Fruit fly (Drosophila melanogaster) whole organism, embryonic: ENCODE data around the gene SrpRbeta.

Experiments
- C15 ChIP-seq: fragments of 200-800 bp; sonication (Bioruptor generic); IDR thresholded peaks from 3 replicates; pipeline ENCODE4 v1.3.6; 2022; ENCODE audit warnings: missing biosample characterization, missing genetic modification characterization
- CG10209 ChIP-seq: fragments of 200-800 bp; sonication (Bioruptor generic); optimal IDR thresholded peaks from 3 replicates; lab custom pipeline; 2017; ENCODE audit warnings: missing biosample characterization, mild to moderate bottlenecking, missing genetic modification characterization, missing genetic modification reagents
- CG11093 ChIP-seq: fragments of 200-800 bp; sonication (Bioruptor generic); IDR thresholded peaks from 3 replicates; pipeline ENCODE4 v1.3.6; 2022; ENCODE audit warnings: missing biosample characterization, missing genetic modification characterization
- CG11247 ChIP-seq: fragments of 200-800 bp; sonication (Bioruptor generic); IDR thresholded peaks from 2 replicates; pipeline ENCODE4 v1.3.6; 2022; ENCODE audit warnings: missing biosample characterization, missing genetic modification characterization
- CG11723 ChIP-seq: fragments of 200-800 bp; sonication (Bioruptor generic); optimal IDR thresholded peaks from 2 replicates; lab custom pipeline; 2017; ENCODE audit warnings: missing biosample characterization, mild to moderate bottlenecking, missing genetic modification characterization
- CG12155 ChIP-seq: fragments of 200-800 bp; sonication (Bioruptor generic); optimal IDR thresholded peaks from 3 replicates; lab custom pipeline; 2016; ENCODE audit warnings: missing biosample characterization, missing genetic modification characterization
- CG14710 ChIP-seq: fragments of 200-800 bp; sonication (Bioruptor generic); optimal IDR thresholded peaks from 3 replicates; lab custom pipeline; 2019; ENCODE audit warnings: missing biosample characterization, mild to moderate bottlenecking, missing genetic modification characterization, moderate library complexity
- CG15601 ChIP-seq: fragments of 200-800 bp; sonication (Bioruptor generic); optimal IDR thresholded peaks from 3 replicates; lab custom pipeline; 2019; ENCODE audit warnings: missing biosample characterization, mild to moderate bottlenecking, missing genetic modification characterization, moderate library complexity
- CG17186 ChIP-seq: fragments of 200-800 bp; sonication (Bioruptor generic); optimal IDR thresholded peaks from 3 replicates; lab custom pipeline; 2017; ENCODE audit warnings: missing biosample characterization, missing genetic modification reagents, missing genetic modification characterization
- CG18599 ChIP-seq: fragments of 200-800 bp; sonication (Bioruptor generic); optimal IDR thresholded peaks from 3 replicates; lab custom pipeline; 2017; ENCODE audit warnings: missing biosample characterization, missing genetic modification characterization, mild to moderate bottlenecking, moderate library complexity, missing genetic modification reagents
- CG18619 ChIP-seq: fragments of 200-800 bp; sonication (Bioruptor generic); optimal IDR thresholded peaks from 3 replicates; lab custom pipeline; 2017; ENCODE audit warnings: missing biosample characterization, mild to moderate bottlenecking, missing genetic modification characterization
- CG2678 ChIP-seq: fragments of 200-800 bp; sonication (Bioruptor generic); optimal IDR thresholded peaks from 3 replicates; lab custom pipeline; 2019; ENCODE audit warnings: missing biosample characterization, mild to moderate bottlenecking, missing genetic modification characterization, moderate library complexity
- CG2889 ChIP-seq: fragments of 200-800 bp; sonication (Bioruptor generic); IDR thresholded peaks from 3 replicates; pipeline ENCODE4 v1.3.6; 2022; ENCODE audit warnings: missing biosample characterization, missing genetic modification characterization
- CG31388 ChIP-seq: fragments of 200-800 bp; sonication (Bioruptor generic); optimal IDR thresholded peaks from 2 replicates; lab custom pipeline; 2016; ENCODE audit warnings: missing biosample characterization, missing genetic modification characterization
- CG31441 ChIP-seq: fragments of 200-800 bp; sonication (Bioruptor generic); IDR thresholded peaks from 2 replicates; pipeline ENCODE4 v1.3.6; 2022; ENCODE audit warnings: missing biosample characterization, missing genetic modification characterization
- CG32767 ChIP-seq: fragments of 200-800 bp; sonication (Bioruptor generic); IDR thresholded peaks from 2 replicates; pipeline ENCODE4 v1.3.6; 2022; ENCODE audit warnings: missing biosample characterization, missing genetic modification characterization
- CG4328 ChIP-seq: fragments of 200-800 bp; sonication (Bioruptor generic); optimal IDR thresholded peaks from 3 replicates; lab custom pipeline; 2017; ENCODE audit warnings: missing biosample characterization, missing genetic modification reagents, missing genetic modification characterization
- CG4820 ChIP-seq: fragments of 200-800 bp; sonication (Bioruptor generic); optimal IDR thresholded peaks from 3 replicates; lab custom pipeline; 2016; ENCODE audit warnings: missing biosample characterization, missing genetic modification characterization
- CG9797 ChIP-seq: fragments of 200-800 bp; sonication (Bioruptor generic); optimal IDR thresholded peaks from 3 replicates; lab custom pipeline; 2018; ENCODE audit warnings: missing biosample characterization, mild to moderate bottlenecking, missing genetic modification characterization
- CTCF ChIP-seq: fragments of 200-800 bp; sonication (Bioruptor generic); optimal IDR thresholded peaks from 2 replicates; lab custom pipeline; 2017; ENCODE audit warnings: missing biosample characterization, mild to moderate bottlenecking, missing genetic modification characterization, moderate library complexity
- CrebB ChIP-seq: fragments of 200-800 bp; sonication (Bioruptor generic); optimal IDR thresholded peaks from 3 replicates; lab custom pipeline; 2018; ENCODE audit warnings: missing biosample characterization, mild to moderate bottlenecking, missing genetic modification characterization
- Drgx ChIP-seq: fragments of 200-800 bp; sonication (Bioruptor generic); IDR thresholded peaks from 2 replicates; pipeline ENCODE4 v1.3.6; 2022; ENCODE audit warnings: missing biosample characterization, missing genetic modification characterization
- Elba2 ChIP-seq: fragments of 200-800 bp; sonication (Bioruptor generic); optimal IDR thresholded peaks from 3 replicates; lab custom pipeline; 2016; ENCODE audit warnings: missing biosample characterization, missing genetic modification characterization
- Fer2 ChIP-seq: fragments of 200-800 bp; sonication (Bioruptor generic); optimal IDR thresholded peaks from 2 replicates; lab custom pipeline; 2018; ENCODE audit warnings: missing biosample characterization, mild to moderate bottlenecking, missing genetic modification characterization, moderate library complexity
- HHEX ChIP-seq: fragments of 200-800 bp; sonication (Bioruptor generic); optimal IDR thresholded peaks from 3 replicates; lab custom pipeline; 2017; ENCODE audit warnings: missing biosample characterization, mild to moderate bottlenecking, missing genetic modification characterization, missing genetic modification reagents
- HLHmδ ChIP-seq: fragments of 200-800 bp; sonication (Bioruptor generic); optimal IDR thresholded peaks from 2 replicates; lab custom pipeline; 2018; ENCODE audit warnings: missing biosample characterization, mild to moderate bottlenecking, missing genetic modification characterization, moderate library complexity
- HmgD ChIP-seq: fragments of 200-800 bp; sonication (Bioruptor generic); optimal IDR thresholded peaks from 3 replicates; lab custom pipeline; 2016; ENCODE audit warnings: missing biosample characterization, missing genetic modification characterization
- HmgZ ChIP-seq: fragments of 200-800 bp; sonication (Bioruptor generic); optimal IDR thresholded peaks from 2 replicates; lab custom pipeline; 2018; ENCODE audit warnings: missing biosample characterization, mild to moderate bottlenecking, missing genetic modification characterization
- Max ChIP-seq: fragments of 200-800 bp; sonication (Bioruptor generic); optimal IDR thresholded peaks from 2 replicates; lab custom pipeline; 2016; ENCODE audit warnings: missing biosample characterization, mild to moderate bottlenecking, missing genetic modification characterization
- Med ChIP-seq: fragments of 200-800 bp; sonication (Bioruptor generic); peaks from one replicate; lab custom pipeline; 2016; ENCODE audit warnings: missing biosample characterization, missing genetic modification characterization, mild to moderate bottlenecking, inconsistent platforms, moderate library complexity
- Nf-YC ChIP-seq: fragments of 200-800 bp; optimal IDR thresholded peaks from 3 replicates; lab custom pipeline; 2019; ENCODE audit warnings: missing biosample characterization, mild to moderate bottlenecking, missing genetic modification characterization, moderate library complexity
- Optix ChIP-seq: fragments of 200-800 bp; sonication (Bioruptor generic); IDR thresholded peaks from 3 replicates; pipeline ENCODE4 v1.3.6; 2022; ENCODE audit warnings: missing biosample characterization, missing genetic modification characterization
- Sox100B ChIP-seq: fragments of 200-800 bp; sonication (Bioruptor generic); optimal IDR thresholded peaks from 3 replicates; lab custom pipeline; 2018; ENCODE audit warnings: missing biosample characterization, mild to moderate bottlenecking, missing genetic modification characterization
- Sry-δ ChIP-seq: fragments of 200-800 bp; sonication (Bioruptor generic); optimal IDR thresholded peaks from 2 replicates; lab custom pipeline; 2016; ENCODE audit warnings: missing biosample characterization, missing genetic modification characterization
- Vsx1 ChIP-seq: fragments of 200-800 bp; sonication (Bioruptor generic); optimal IDR thresholded peaks from 2 replicates; lab custom pipeline; 2017; ENCODE audit warnings: missing biosample characterization, mild to moderate bottlenecking, missing genetic modification characterization, missing genetic modification reagents
- ap ChIP-seq: fragments of 200-800 bp; sonication (Bioruptor generic); IDR thresholded peaks from 2 replicates; pipeline ENCODE4 v1.3.6; 2022; ENCODE audit warnings: missing biosample characterization, missing genetic modification characterization
- az2 ChIP-seq: fragments of 200-800 bp; sonication (Bioruptor generic); optimal IDR thresholded peaks from 3 replicates; lab custom pipeline; 2016; ENCODE audit warnings: missing biosample characterization, missing genetic modification characterization
- bcd ChIP-seq: fragments of 200-800 bp; sonication (Bioruptor generic); optimal IDR thresholded peaks from 2 replicates; lab custom pipeline; 2017; ENCODE audit warnings: missing biosample characterization, mild to moderate bottlenecking, missing genetic modification characterization
- cad ChIP-seq: fragments of >200 bp; optimal IDR thresholded peaks from 2 replicates; lab custom pipeline; 2017; ENCODE audit warnings: missing biosample characterization, missing genetic modification characterization
- fd3F ChIP-seq: fragments of 200-800 bp; sonication (Bioruptor generic); optimal IDR thresholded peaks from 2 replicates; lab custom pipeline; 2018; ENCODE audit warnings: missing biosample characterization, mild to moderate bottlenecking, missing genetic modification characterization, moderate library complexity
- hbn ChIP-seq: fragments of 200-800 bp; sonication (Bioruptor generic); IDR thresholded peaks from 2 replicates; pipeline ENCODE4 v1.3.6; 2022; ENCODE audit warnings: missing biosample characterization, missing genetic modification characterization; ENCODE audit not compliant: partially characterized antibody
- her ChIP-seq: fragments of 200-800 bp; sonication (Bioruptor generic); optimal IDR thresholded peaks from 2 replicates; lab custom pipeline; 2016; ENCODE audit warnings: missing biosample characterization, missing genetic modification characterization
- jigr1 ChIP-seq: fragments of 200-800 bp; sonication (Bioruptor generic); IDR thresholded peaks from 3 replicates; pipeline ENCODE4 v1.3.6; 2022; ENCODE audit warnings: missing biosample characterization, missing genetic modification characterization
- jumu ChIP-seq: fragments of 200-800 bp; sonication (Bioruptor generic); optimal IDR thresholded peaks from 3 replicates; lab custom pipeline; 2016; ENCODE audit warnings: missing biosample characterization, missing genetic modification characterization
- kni ChIP-seq: fragments of 200-800 bp; sonication (Bioruptor generic); optimal IDR thresholded peaks from 3 replicates; lab custom pipeline; 2017; ENCODE audit warnings: mild to moderate bottlenecking, missing biosample characterization, missing genetic modification reagents, missing genetic modification characterization
- mirr ChIP-seq: fragments of 200-800 bp; sonication (Bioruptor generic); optimal IDR thresholded peaks from 3 replicates; lab custom pipeline; 2018; ENCODE audit warnings: missing biosample characterization, mild to moderate bottlenecking, missing genetic modification characterization
- nerfin-1 ChIP-seq: fragments of 200-800 bp; sonication (Bioruptor generic); optimal IDR thresholded peaks from 3 replicates; lab custom pipeline; 2019; ENCODE audit warnings: missing biosample characterization, mild to moderate bottlenecking, missing genetic modification characterization, moderate library complexity
- pzg ChIP-seq: fragments of 200-800 bp; sonication (Bioruptor generic); optimal IDR thresholded peaks from 3 replicates; lab custom pipeline; 2018; ENCODE audit warnings: missing biosample characterization, mild to moderate bottlenecking, missing genetic modification characterization, moderate library complexity
- sug ChIP-seq: fragments of 200-800 bp; optimal IDR thresholded peaks from 2 replicates; lab custom pipeline; 2019; ENCODE audit warnings: missing biosample characterization, mild to moderate bottlenecking, missing genetic modification characterization, moderate library complexity
- tap ChIP-seq: fragments of 200-800 bp; optimal IDR thresholded peaks from 3 replicates; lab custom pipeline; 2019; ENCODE audit warnings: missing biosample characterization, mild to moderate bottlenecking, missing genetic modification characterization, moderate library complexity
- unpg ChIP-seq: fragments of 200-800 bp; sonication (Bioruptor generic); optimal IDR thresholded peaks from 3 replicates; lab custom pipeline; 2018; ENCODE audit warnings: missing biosample characterization, mild to moderate bottlenecking, missing genetic modification characterization, moderate library complexity
- z ChIP-seq: fragments of 200-800 bp; sonication (Bioruptor generic); IDR thresholded peaks from 3 replicates; pipeline ENCODE4 v1.3.6; 2022; ENCODE audit warnings: missing biosample characterization, missing genetic modification characterization

SrpRbeta gene

DNA sequence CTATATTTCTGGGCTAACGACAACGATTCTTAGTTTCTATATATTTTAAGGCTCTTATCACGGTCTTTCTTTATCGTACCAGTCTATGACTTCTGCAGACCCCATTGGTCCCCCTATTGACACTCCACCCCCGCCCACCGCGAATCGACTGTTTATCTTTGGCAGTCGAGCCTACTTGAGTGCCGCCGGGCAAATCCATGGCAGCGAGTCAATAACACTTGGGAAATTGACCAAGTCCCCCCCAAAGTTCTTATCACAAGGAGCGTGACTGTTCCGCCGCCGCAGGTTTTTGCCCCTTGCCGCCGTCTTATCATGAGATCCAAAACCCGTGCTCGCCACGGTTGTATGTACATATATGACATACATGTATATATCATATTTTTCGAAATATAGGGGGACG is 20.4 kb downstream of the SrpRbeta start (continued):
- no peak for TF ChIP-seq CTCF (GFP tag; lab: Kevin White, UChicago)
- peak; percentile 23 for TF ChIP-seq kni
- no peak for TF ChIP-seq fd3F (GFP tag; lab: Kevin White, UChicago)
- no peak for TF ChIP-seq jigr1 (GFP tag; lab: Robert Waterston, UW)
- TF ChIP-seq jumu (GFP tag; lab: Kevin White, UChicago) = no peak
- no peak for TF ChIP-seq CG17186
- TF ChIP-seq pzg (GFP tag; lab: Kevin White, UChicago) = no peak
- TF ChIP-seq her (GFP tag; lab: Kevin White, UChicago) = no peak
- TF ChIP-seq CrebB (tag; lab: Kevin White, UChicago) = no peak
- TF ChIP-seq CG2889 = no peak
- no peak for TF ChIP-seq CG11093 (GFP tag; lab: Robert Waterston, UW)
- no peak for TF ChIP-seq CG4820
- TF ChIP-seq Sox100B (GFP tag; lab: Kevin White, UChicago) = no peak
- TF ChIP-seq CG18619 (GFP tag; lab: Kevin White, UChicago) = no peak
- no peak for TF ChIP-seq Elba2 (GFP tag; lab: Kevin White, UChicago)
- TF ChIP-seq Optix = no peak
- no peak for TF ChIP-seq ap (GFP tag; lab: Robert Waterston, UW)
- peak; percentile 1 for TF ChIP-seq tap (tag; lab: Kevin White, UChicago)
- TF ChIP-seq Sry-δ (GFP tag; lab: Kevin White, UChicago) = no peak
- peak; percentile 83 for TF ChIP-seq HLHmδ
- 0 out of 2 replicates have a peak, but pooled peaks have one; percentile 12 for TF ChIP-seq CG32767 (GFP tag; lab: Robert Waterston, UW)
- no peak for TF ChIP-seq C15 (GFP tag; lab: Robert Waterston, UW)
- no peak for TF ChIP-seq cad (GFP tag; lab: Kevin White, UChicago)
- TF ChIP-seq CG11723 = no peak
- peak; percentile 89 for TF ChIP-seq Nf-YC (tag; lab: Kevin White, UChicago)
- TF ChIP-seq CG31388 (GFP tag; lab: Kevin White, UChicago) = no peak
- TF ChIP-seq CG12155 (GFP tag; lab: Kevin White, UChicago) = no peak
- no peak for TF ChIP-seq HmgZ (tag; lab: Kevin White, UChicago)
- peak; percentile 57 for TF ChIP-seq Vsx1 (GFP tag; lab: Kevin White, UChicago)
- peak; percentile 35; the same call in 1 of the 2 replicates for TF ChIP-seq CG11247 (GFP tag; lab: Robert Waterston, UW)
- TF ChIP-seq Fer2 (tag; lab: Kevin White, UChicago) = no peak
- TF ChIP-seq CG2678 (tag; lab: Kevin White, UChicago) = no peak
- no peak for TF ChIP-seq nerfin-1 (tag; lab: Kevin White, UChicago)
- peak; percentile 20 for TF ChIP-seq CG15601 (tag; lab: Kevin White, UChicago)
- TF ChIP-seq unpg (GFP tag; lab: Kevin White, UChicago) = no peak
- TF ChIP-seq Med (GFP tag; lab: Kevin White, UChicago) = peak; percentile 79
- TF ChIP-seq CG10209 (GFP tag; lab: Kevin White, UChicago) = no peak
- no peak for TF ChIP-seq hbn
- TF ChIP-seq CG4328 (GFP tag; lab: Kevin White, UChicago) = peak; percentile 26
- no peak for TF ChIP-seq Max (GFP tag; lab: Kevin White, UChicago)
- peak; percentile 99 for TF ChIP-seq sug (tag; lab: Kevin White, UChicago)
- TF ChIP-seq z (GFP tag; lab: Robert Waterston, UW) = no peak
- TF ChIP-seq mirr = peak; percentile 93
- TF ChIP-seq Drgx (GFP tag; lab: Robert Waterston, UW) = no peak
- peak; percentile 21 for TF ChIP-seq HHEX
- no peak for TF ChIP-seq CG31441
- no peak for TF ChIP-seq HmgD (GFP tag; lab: Kevin White, UChicago)
- peak; percentile 34 for TF ChIP-seq CG18599 (GFP tag; lab: Kevin White, UChicago)
- TF ChIP-seq bcd (GFP tag; lab: Kevin White, UChicago) = no peak
- TF ChIP-seq az2 = no peak
- TF ChIP-seq CG9797 (GFP tag; lab: Kevin White, UChicago) = no peak
- TF ChIP-seq CG14710 = no peak
